Fruit fly (Drosophila melanogaster) whole organism, embryonic: ENCODE data around the gene Pits.

ENCODE experiments used
- CG10147 ChIP-seq: fragments of 200-800 bp; sonication (Bioruptor generic); optimal IDR thresholded peaks from 2 replicates; lab custom pipeline; 2019; ENCODE audit warnings: missing biosample characterization, mild to moderate bottlenecking, missing genetic modification characterization, moderate library complexity
- CG10321 ChIP-seq: fragments of 200-800 bp; sonication (Bioruptor generic); IDR thresholded peaks from 2 replicates; pipeline ENCODE4 v1.3.6; 2022; ENCODE audit warnings: missing biosample characterization, missing genetic modification characterization
- CG11247 ChIP-seq: fragments of 200-800 bp; sonication (Bioruptor generic); IDR thresholded peaks from 2 replicates; pipeline ENCODE4 v1.3.6; 2022; ENCODE audit warnings: missing biosample characterization, missing genetic modification characterization
- CG12236 ChIP-seq: fragments of 200-800 bp; sonication (Bioruptor generic); optimal IDR thresholded peaks from 2 replicates; lab custom pipeline; 2016; ENCODE audit warnings: missing biosample characterization, missing genetic modification characterization
- CG14441 ChIP-seq: fragments of 200-800 bp; sonication (Bioruptor generic); IDR thresholded peaks from 2 replicates; pipeline ENCODE4 v1.3.6; 2022; ENCODE audit warnings: missing biosample characterization, missing genetic modification characterization
- CG1603 ChIP-seq: fragments of 200-800 bp; sonication (Bioruptor generic); optimal IDR thresholded peaks from 2 replicates; lab custom pipeline; 2019; ENCODE audit warnings: missing biosample characterization, mild to moderate bottlenecking, missing genetic modification characterization, moderate library complexity
- CG17361 ChIP-seq: fragments of 200-800 bp; sonication (Bioruptor generic); IDR thresholded peaks from 3 replicates; pipeline ENCODE4 v1.3.6; 2022; ENCODE audit warnings: missing biosample characterization, missing genetic modification characterization
- CG17568 ChIP-seq: fragments of 200-800 bp; sonication (Bioruptor generic); optimal IDR thresholded peaks from 2 replicates; lab custom pipeline; 2018; ENCODE audit warnings: missing biosample characterization, mild to moderate bottlenecking, missing genetic modification characterization, moderate library complexity
- CG2129 ChIP-seq: fragments of 200-800 bp; sonication (Bioruptor generic); IDR thresholded peaks from 2 replicates; pipeline ENCODE4 v1.3.6; 2022; ENCODE audit warnings: missing biosample characterization, missing genetic modification characterization; ENCODE audit not compliant: partially characterized antibody
- CG32532 ChIP-seq: fragments of 200-800 bp; sonication (Bioruptor generic); IDR thresholded peaks from 2 replicates; pipeline ENCODE4 v1.3.6; 2022; ENCODE audit warnings: missing biosample characterization, missing genetic modification characterization
- CG4707 ChIP-seq: fragments of 200-800 bp; sonication (Bioruptor generic); optimal IDR thresholded peaks from 2 replicates; lab custom pipeline; 2018; ENCODE audit warnings: missing biosample characterization, mild to moderate bottlenecking, missing genetic modification characterization, moderate library complexity
- CG7372 ChIP-seq: fragments of 200-800 bp; sonication (Bioruptor generic); IDR thresholded peaks from 2 replicates; pipeline ENCODE4 v1.3.6; 2022; ENCODE audit warnings: missing biosample characterization, missing genetic modification characterization
- CG7963 ChIP-seq: fragments of 200-800 bp; sonication (Bioruptor generic); IDR thresholded peaks from 3 replicates; pipeline ENCODE4 v1.3.6; 2022; ENCODE audit warnings: missing biosample characterization, missing genetic modification characterization; ENCODE audit not compliant: partially characterized antibody
- CG8478 ChIP-seq: fragments of >200 bp; optimal IDR thresholded peaks from 2 replicates; lab custom pipeline; 2018
- CG9437 ChIP-seq: fragments of 200-800 bp; sonication (Bioruptor generic); optimal IDR thresholded peaks from 2 replicates; lab custom pipeline; 2018; ENCODE audit warnings: missing biosample characterization, mild to moderate bottlenecking, missing genetic modification characterization
- CG9817 ChIP-seq: fragments of 200-800 bp; sonication (Bioruptor generic); optimal IDR thresholded peaks from 2 replicates; lab custom pipeline; 2018; ENCODE audit warnings: missing biosample characterization, mild to moderate bottlenecking, missing genetic modification characterization, moderate library complexity
- CG9876 ChIP-seq: fragments of 200-800 bp; sonication (Bioruptor generic); optimal IDR thresholded peaks from 2 replicates; lab custom pipeline; 2016; ENCODE audit warnings: missing biosample characterization, missing genetic modification characterization
- Dll ChIP-seq: fragments of 200-800 bp; sonication (Bioruptor generic); IDR thresholded peaks from 4 replicates; pipeline ENCODE4 v1.3.6; 2022; ENCODE audit warnings: missing biosample characterization, missing genetic modification characterization; ENCODE audit not compliant: partially characterized antibody
- Ets65A ChIP-seq: fragments of 200-800 bp; sonication (Bioruptor generic); peaks from one replicate; lab custom pipeline; 2016; ENCODE audit warnings: missing biosample characterization, missing genetic modification characterization
- Fer3 ChIP-seq: fragments of 200-800 bp; sonication (Bioruptor generic); optimal IDR thresholded peaks from 2 replicates; lab custom pipeline; 2018; ENCODE audit warnings: missing biosample characterization, mild to moderate bottlenecking, missing genetic modification characterization, moderate library complexity
- GATAe ChIP-seq: fragments of 200-800 bp; sonication (Bioruptor generic); conservative IDR thresholded peaks from 2 replicates; pipeline ENCODE4 v1.3.6; 2022; ENCODE audit warnings: missing biosample characterization, missing genetic modification characterization
- Gsc ChIP-seq: fragments of 200-800 bp; sonication (Bioruptor generic); IDR thresholded peaks from 2 replicates; pipeline ENCODE4 v1.3.6; 2022; ENCODE audit warnings: missing biosample characterization, missing genetic modification characterization
- HLH54F ChIP-seq: fragments of 200-800 bp; sonication (Bioruptor generic); optimal IDR thresholded peaks from 3 replicates; lab custom pipeline; 2016; ENCODE audit warnings: missing biosample characterization, missing genetic modification characterization
- Hr51 ChIP-seq, 2 experiments: fragments of 200-800 bp; sonication (Bioruptor generic); optimal IDR thresholded peaks; 2 replicates in 1 of 2; 3 replicates in 1 of 2; lab custom pipeline; 2016 to 2018; ENCODE audit warnings: missing biosample characterization in 2 of 2, missing genetic modification characterization in 2 of 2, mild to moderate bottlenecking in 1 of 2, moderate library complexity in 1 of 2
- Med ChIP-seq: fragments of 200-800 bp; sonication (Bioruptor generic); peaks from one replicate; lab custom pipeline; 2016; ENCODE audit warnings: missing biosample characterization, missing genetic modification characterization, mild to moderate bottlenecking, inconsistent platforms, moderate library complexity
- Mrtf ChIP-seq: fragments of 200-800 bp; sonication (Bioruptor generic); IDR thresholded peaks from 3 replicates; pipeline ENCODE4 v1.3.6; 2022; ENCODE audit warnings: missing biosample characterization, missing genetic modification characterization
- Neu2 ChIP-seq: fragments of 200-800 bp; sonication (Bioruptor generic); optimal IDR thresholded peaks from 3 replicates; lab custom pipeline; 2016; ENCODE audit warnings: missing biosample characterization, missing genetic modification characterization, borderline replicate concordance
- Oli ChIP-seq: fragments of 200-800 bp; sonication (Bioruptor generic); optimal IDR thresholded peaks from 2 replicates; lab custom pipeline; 2018; ENCODE audit warnings: missing biosample characterization, mild to moderate bottlenecking, missing genetic modification characterization, moderate library complexity
- Scr ChIP-seq: fragments of 200-800 bp; sonication (Bioruptor generic); IDR thresholded peaks from 2 replicates; pipeline ENCODE4 v1.3.6; 2022; ENCODE audit warnings: missing biosample characterization, missing genetic modification characterization; ENCODE audit not compliant: partially characterized antibody
- Sry-β ChIP-seq: fragments of 200-800 bp; sonication (Bioruptor generic); optimal IDR thresholded peaks from 2 replicates; lab custom pipeline; 2018; ENCODE audit warnings: missing biosample characterization, mild to moderate bottlenecking, missing genetic modification characterization, moderate library complexity
- al ChIP-seq: fragments of 200-800 bp; sonication (Bioruptor generic); IDR thresholded peaks from 2 replicates; pipeline ENCODE4 v1.3.6; 2022; ENCODE audit warnings: missing biosample characterization, missing genetic modification characterization
- bab2 ChIP-seq: fragments of 200-800 bp; sonication (Bioruptor generic); optimal IDR thresholded peaks from 2 replicates; lab custom pipeline; 2016; ENCODE audit warnings: missing biosample characterization, missing genetic modification characterization
- br ChIP-seq: fragments of >200 bp; optimal IDR thresholded peaks from 2 replicates; lab custom pipeline; 2017
- dm ChIP-seq: fragments of 200-800 bp; sonication (Bioruptor generic); optimal IDR thresholded peaks from 3 replicates; lab custom pipeline; 2016; ENCODE audit warnings: missing biosample characterization, missing genetic modification characterization
- fd102C ChIP-seq: fragments of 200-800 bp; sonication (Bioruptor generic); optimal IDR thresholded peaks from 2 replicates; lab custom pipeline; 2018; ENCODE audit warnings: missing biosample characterization, mild to moderate bottlenecking, missing genetic modification characterization, moderate library complexity
- hbn ChIP-seq: fragments of 200-800 bp; sonication (Bioruptor generic); IDR thresholded peaks from 2 replicates; pipeline ENCODE4 v1.3.6; 2022; ENCODE audit warnings: missing biosample characterization, missing genetic modification characterization; ENCODE audit not compliant: partially characterized antibody
- inv ChIP-seq: fragments of 200-800 bp; sonication (Bioruptor generic); IDR thresholded peaks from 2 replicates; pipeline ENCODE4 v1.3.6; 2022; ENCODE audit warnings: missing biosample characterization, missing genetic modification characterization; ENCODE audit not compliant: partially characterized antibody
- lmd ChIP-seq: fragments of 200-800 bp; sonication (Bioruptor generic); IDR thresholded peaks from 2 replicates; pipeline ENCODE4 v1.3.6; 2022; ENCODE audit warnings: missing biosample characterization, missing genetic modification characterization
- lov ChIP-seq, 2 experiments: fragments of 200-800 bp in 1 of 2; fragments of >200 bp in 1 of 2; sonication (Bioruptor generic) in 1 of 2; IDR thresholded peaks in 1 of 2; optimal IDR thresholded peaks in 1 of 2; 2 replicates in 1 of 2; 3 replicates in 1 of 2; pipeline versions ENCODE4 v1.3.6 to Lab custom; 2017 to 2022; ENCODE audit warnings: missing biosample characterization in 1 of 2, missing genetic modification characterization in 1 of 2
- phol ChIP-seq: fragments of 200-800 bp; sonication (Bioruptor generic); optimal IDR thresholded peaks from 3 replicates; lab custom pipeline; 2018; ENCODE audit warnings: missing biosample characterization, mild to moderate bottlenecking, missing genetic modification characterization, moderate library complexity
- prd ChIP-seq, 3 experiments: fragments of >200 bp in 2 of 3; fragments of 200-800 bp in 1 of 3; sonication (Bioruptor generic) in 1 of 3; optimal IDR thresholded peaks in 2 of 3; IDR thresholded peaks in 1 of 3; 2 replicates in 2 of 3; 3 replicates in 1 of 3; pipeline versions ENCODE4 v1.3.6 to Lab custom; 2017 to 2022; ENCODE audit warnings: missing biosample characterization in 1 of 3, missing genetic modification characterization in 1 of 3
- scrt ChIP-seq: fragments of 200-800 bp; sonication (Bioruptor generic); optimal IDR thresholded peaks from 2 replicates; lab custom pipeline; 2018; ENCODE audit warnings: missing biosample characterization, mild to moderate bottlenecking, missing genetic modification characterization, moderate library complexity
- sens ChIP-seq: fragments of 200-800 bp; sonication (Bioruptor generic); peaks from one replicate; lab custom pipeline; 2016; ENCODE audit warnings: missing biosample characterization, missing genetic modification characterization
- sim ChIP-seq: fragments of 200-800 bp; sonication (Bioruptor generic); IDR thresholded peaks from 2 replicates; pipeline ENCODE4 v1.3.6; 2022; ENCODE audit warnings: missing biosample characterization, missing genetic modification characterization
- vnd ChIP-seq: fragments of 200-800 bp; sonication (Bioruptor generic); IDR thresholded peaks from 3 replicates; pipeline ENCODE4 v1.3.6; 2022; ENCODE audit warnings: missing biosample characterization, missing genetic modification characterization; ENCODE audit not compliant: partially characterized antibody
- vvl ChIP-seq: fragments of 200-800 bp; sonication (Bioruptor generic); IDR thresholded peaks from 2 replicates; pipeline ENCODE4 v1.3.6; 2022; ENCODE audit warnings: missing biosample characterization, missing genetic modification characterization

Pits gene

DNA sequence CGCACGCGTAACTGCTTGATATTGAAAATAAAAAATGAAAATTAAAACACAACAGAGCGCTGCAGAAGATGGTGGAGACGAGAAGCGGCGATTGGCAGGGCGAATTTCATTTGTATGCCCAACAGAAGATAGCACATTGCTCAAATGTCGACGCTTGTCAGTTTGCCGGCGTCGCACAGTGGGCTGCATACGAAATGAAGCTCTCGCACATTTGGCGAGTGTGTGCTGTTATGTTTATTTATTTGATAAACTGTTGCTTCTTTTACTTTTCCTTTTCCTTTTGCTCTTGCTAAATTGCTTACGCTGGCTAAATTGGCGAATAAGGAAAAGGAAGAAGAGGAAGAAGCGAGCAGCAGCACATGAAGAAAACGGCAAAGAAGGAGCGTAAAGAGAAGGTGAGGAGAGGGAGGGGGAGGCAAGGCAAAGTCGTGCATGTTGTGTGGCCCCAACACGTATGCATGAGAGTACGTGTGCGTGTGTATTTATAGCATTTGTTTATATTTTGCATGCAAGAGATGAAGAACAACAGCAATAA lies 7.6 kb downstream of the Pits start:
- peak; percentile 19 for TF ChIP-seq Oli (tag; lab: Kevin White, UChicago)
- TF ChIP-seq bab2 (GFP tag; lab: Kevin White, UChicago) = no peak
- TF ChIP-seq CG14441 = 0 out of 2 replicates have a peak, but pooled peaks have one; percentile 28
- no peak for TF ChIP-seq CG10147 (GFP tag; lab: Kevin White, UChicago)
- no peak for TF ChIP-seq Neu2 (GFP tag; lab: Kevin White, UChicago)
- no peak for TF ChIP-seq CG17361 (GFP tag; lab: Robert Waterston, UW)
- TF ChIP-seq HLH54F (GFP tag; lab: Kevin White, UChicago) = no peak
- no peak for TF ChIP-seq Hr51 (GFP tag; optimal IDR thresholded peaks at IDR 0.05; lab: Kevin White, UChicago)
- TF ChIP-seq phol (tag; lab: Kevin White, UChicago) = peak; percentile 9
- no peak for TF ChIP-seq CG7963 (GFP tag; lab: Robert Waterston, UW)
- TF ChIP-seq sens (GFP tag; lab: Kevin White, UChicago) = peak; percentile 28
- no peak for TF ChIP-seq vnd (GFP tag; lab: Robert Waterston, UW)
- no peak for TF ChIP-seq Mrtf (GFP tag; lab: Robert Waterston, UW)
- no peak for TF ChIP-seq GATAe (GFP tag; lab: Robert Waterston, UW)
- no peak for TF ChIP-seq CG9876 (GFP tag; lab: Kevin White, UChicago)
- no peak for TF ChIP-seq CG8478
- no peak for TF ChIP-seq scrt (GFP tag; lab: Kevin White, UChicago)
- no peak for TF ChIP-seq CG10321 (GFP tag; lab: Robert Waterston, UW)
- TF ChIP-seq CG32532 = 0 out of 2 replicates have a peak, but pooled peaks have one; percentile 6
- TF ChIP-seq CG17568 (GFP tag; lab: Kevin White, UChicago) = no peak
- TF ChIP-seq CG9437 (GFP tag; lab: Kevin White, UChicago) = no peak
- TF ChIP-seq Med (GFP tag; lab: Kevin White, UChicago) = peak; percentile 76
- peak; percentile 66 for TF ChIP-seq vvl (GFP tag; lab: Robert Waterston, UW)
- no peak for TF ChIP-seq CG11247
- no peak for TF ChIP-seq prd (optimal IDR thresholded peaks at IDR 0.05; lab: Kevin White, UChicago)
- peak; percentile 28; the same call in 1 of the 3 replicates for TF ChIP-seq prd (GFP tag; IDR thresholded peaks at IDR 0.05; lab: Robert Waterston, UW)
- TF ChIP-seq br (lab: Kevin White, UChicago) = no peak
- TF ChIP-seq lov (optimal IDR thresholded peaks at IDR 0.05; lab: Kevin White, UChicago) = no peak
- no peak for TF ChIP-seq lov (GFP tag; IDR thresholded peaks at IDR 0.05; lab: Robert Waterston, UW)
- no peak for TF ChIP-seq fd102C (GFP tag; lab: Kevin White, UChicago)
- no peak for TF ChIP-seq Fer3 (tag; lab: Kevin White, UChicago)
- no peak for TF ChIP-seq CG9817 (tag; lab: Kevin White, UChicago)
- no peak for TF ChIP-seq al (GFP tag; lab: Robert Waterston, UW)
- peak; percentile 55 for TF ChIP-seq CG4707 (GFP tag; lab: Kevin White, UChicago)
- no peak for TF ChIP-seq inv (GFP tag; lab: Robert Waterston, UW)
- no peak for TF ChIP-seq hbn
- no peak for TF ChIP-seq sim (GFP tag; lab: Robert Waterston, UW)
- TF ChIP-seq Dll (GFP tag; lab: Robert Waterston, UW) = no peak
- TF ChIP-seq CG1603 (tag; lab: Kevin White, UChicago) = peak; percentile 21
- no peak for TF ChIP-seq CG2129
- TF ChIP-seq Ets65A (GFP tag; lab: Kevin White, UChicago) = peak; percentile 84
- TF ChIP-seq CG7372 (GFP tag; lab: Robert Waterston, UW) = no peak
- no peak for TF ChIP-seq Scr (GFP tag; lab: Robert Waterston, UW)
- no peak for TF ChIP-seq dm
- TF ChIP-seq Gsc (GFP tag; lab: Robert Waterston, UW) = no peak
- no peak for TF ChIP-seq CG12236 (GFP tag; lab: Kevin White, UChicago)
- no peak for TF ChIP-seq Sry-β (GFP tag; lab: Kevin White, UChicago)
- peak; percentile 18; the same call in 1 of the 2 replicates for TF ChIP-seq lmd (GFP tag; lab: Robert Waterston, UW)
